Worm (Caenorhabditis elegans) whole organism, young adult: ENCODE results near the gene Y49F6C.6.

Experiments used
- C06A6.2 ChIP-seq: fragments of 200-800 bp; sonication (Bioruptor generic); conservative IDR thresholded peaks from 2 replicates; pipeline ENCODE4 v1.3.6; 2022; ENCODE audit warnings: missing genetic modification characterization, missing compliant biosample characterization
- D2030.7 ChIP-seq: fragments of 200-800 bp; sonication (Bioruptor generic); IDR thresholded peaks from 2 replicates; pipeline ENCODE4 v1.3.6; 2022; ENCODE audit warnings: missing genetic modification reagents, missing genetic modification characterization, missing compliant biosample characterization
- F10E7.11 ChIP-seq: sonication (generic microtip); optimal IDR thresholded peaks from 2 replicates; lab custom pipeline; 2017; ENCODE audit warnings: mild to moderate bottlenecking, missing genetic modification characterization, moderate library complexity, missing compliant biosample characterization
- F39B2.1 ChIP-seq: fragments of 200-800 bp; sonication (Bioruptor generic); IDR thresholded peaks from 2 replicates; pipeline ENCODE4 v1.3.6; 2022; ENCODE audit warnings: missing genetic modification reagents, missing genetic modification characterization, missing compliant biosample characterization
- F55B11.4 ChIP-seq: sonication (generic microtip); optimal IDR thresholded peaks from 2 replicates; lab custom pipeline; 2016; ENCODE audit warnings: missing compliant biosample characterization, missing genetic modification characterization, borderline replicate concordance; ENCODE audit not compliant: insufficient read depth
- K12H6.12 ChIP-seq: fragments of 200-800 bp; sonication (Bioruptor generic); optimal IDR thresholded peaks from 2 replicates; lab custom pipeline; 2018; ENCODE audit warnings: mild to moderate bottlenecking, missing genetic modification characterization, missing compliant biosample characterization
- T07F8.4 ChIP-seq: sonication (generic microtip); optimal IDR thresholded peaks from 2 replicates; lab custom pipeline; 2016; ENCODE audit warnings: mild to moderate bottlenecking, missing genetic modification characterization, moderate library complexity, missing compliant biosample characterization
- Y95B8A.8 ChIP-seq: fragments of 200-800 bp; sonication (Bioruptor generic); IDR thresholded peaks from 2 replicates; pipeline ENCODE4 v1.3.6; 2022; ENCODE audit warnings: missing genetic modification reagents, missing genetic modification characterization, missing compliant biosample characterization
- akir-1 ChIP-seq: fragments of 200-800 bp; sonication (Bioruptor generic); optimal IDR thresholded peaks from 2 replicates; lab custom pipeline; 2018; ENCODE audit warnings: mild to moderate bottlenecking, missing genetic modification characterization, moderate library complexity, missing compliant biosample characterization
- ama-1 ChIP-seq, 3 experiments: fragments of 150-350 bp in 1 of 3; sonication (generic microtip) in 2 of 3; optimal IDR thresholded peaks; 2 replicates each; lab custom pipeline; 2014 to 2018; ENCODE audit warnings: missing biosample characterization in 2 of 3, missing genetic modification characterization in 2 of 3, missing genetic modification reagents in 2 of 3
- aptf-2 ChIP-seq: fragments of 200-800 bp; sonication (Bioruptor generic); conservative IDR thresholded peaks from 2 replicates; pipeline ENCODE4 v1.3.6; 2022; ENCODE audit warnings: missing genetic modification reagents, missing genetic modification characterization, missing compliant biosample characterization
- chd-7 ChIP-seq: sonication (generic microtip); optimal IDR thresholded peaks from 2 replicates; lab custom pipeline; 2016; ENCODE audit warnings: mild to moderate bottlenecking, missing genetic modification characterization, moderate library complexity, missing compliant biosample characterization
- die-1 ChIP-seq: sonication (generic microtip); optimal IDR thresholded peaks from 2 replicates; lab custom pipeline; 2016; ENCODE audit warnings: missing genotype, mild to moderate bottlenecking, missing genetic modification characterization, missing compliant biosample characterization
- dox-1 ChIP-seq: fragments of 200-800 bp; sonication (Bioruptor generic); IDR thresholded peaks from 2 replicates; pipeline ENCODE4 v1.3.6; 2022; ENCODE audit warnings: missing genetic modification reagents, missing genetic modification characterization, missing compliant biosample characterization
- dpl-1 ChIP-seq: fragments of 150-350 bp; optimal IDR thresholded peaks from 2 replicates; lab custom pipeline; 2014; ENCODE audit warnings: missing biosample characterization, missing genetic modification reagents, missing genetic modification characterization
- ets-4 ChIP-seq: fragments of 200-800 bp; sonication (Bioruptor generic); optimal IDR thresholded peaks from 2 replicates; lab custom pipeline; 2018; ENCODE audit warnings: mild to moderate bottlenecking, missing genetic modification characterization, missing compliant biosample characterization
- lin-40 ChIP-seq: sonication (generic microtip); optimal IDR thresholded peaks from 2 replicates; lab custom pipeline; 2016; ENCODE audit warnings: missing genetic modification characterization, mild to moderate bottlenecking, missing compliant biosample characterization, missing genotype, missing genetic modification reagents
- lin-54 ChIP-seq: fragments of 200-800 bp; sonication (Bioruptor generic); optimal IDR thresholded peaks from 2 replicates; lab custom pipeline; 2018; ENCODE audit warnings: mild to moderate bottlenecking, missing genetic modification characterization, missing compliant biosample characterization
- madf-10 ChIP-seq: sonication (generic microtip); optimal IDR thresholded peaks from 2 replicates; lab custom pipeline; 2016; ENCODE audit warnings: mild to moderate bottlenecking, missing genetic modification characterization, missing compliant biosample characterization
- madf-6 ChIP-seq: fragments of 200-800 bp; sonication (Bioruptor generic); IDR thresholded peaks from 2 replicates; pipeline ENCODE4 v1.3.6; 2022; ENCODE audit warnings: missing genetic modification reagents, missing genetic modification characterization, missing compliant biosample characterization
- mcd-1 ChIP-seq: fragments of 200-800 bp; sonication (Bioruptor generic); IDR thresholded peaks from 2 replicates; pipeline ENCODE4 v1.3.6; 2022; ENCODE audit warnings: missing genetic modification reagents, missing genetic modification characterization, missing compliant biosample characterization
- mel-28 ChIP-seq: sonication (generic microtip); optimal IDR thresholded peaks from 2 replicates; lab custom pipeline; 2016; ENCODE audit warnings: borderline replicate concordance, mild to moderate bottlenecking, missing genetic modification characterization, missing compliant biosample characterization
- mxl-1 ChIP-seq: sonication (generic microtip); optimal IDR thresholded peaks from 2 replicates; lab custom pipeline; 2016; ENCODE audit warnings: missing genetic modification characterization, missing compliant biosample characterization
- nhr-179 ChIP-seq: sonication (generic microtip); optimal IDR thresholded peaks from 2 replicates; lab custom pipeline; 2016; ENCODE audit warnings: mild to moderate bottlenecking, missing genetic modification characterization, missing compliant biosample characterization
- rcor-1 ChIP-seq: fragments of 200-800 bp; sonication (Bioruptor generic); IDR thresholded peaks from 2 replicates; pipeline ENCODE4 v1.3.6; 2022; ENCODE audit warnings: missing genetic modification reagents, missing genetic modification characterization, missing compliant biosample characterization
- repo-1 ChIP-seq: sonication (generic microtip); optimal IDR thresholded peaks from 2 replicates; lab custom pipeline; 2017; ENCODE audit warnings: mild to moderate bottlenecking, missing genetic modification characterization, missing compliant biosample characterization
- snpc-1.3 ChIP-seq: sonication (generic microtip); optimal IDR thresholded peaks from 2 replicates; lab custom pipeline; 2017; ENCODE audit warnings: missing genetic modification characterization, mild to moderate bottlenecking, missing compliant biosample characterization, antibody characterized with exemption, moderate library complexity, missing genotype, missing genetic modification reagents; ENCODE audit not compliant: insufficient read depth
- snpc-4 ChIP-seq, 5 experiments: fragments of 150-350 bp in 1 of 5; sonication (generic microtip) in 4 of 5; optimal IDR thresholded peaks; 2 replicates each; lab custom pipeline; 2014 to 2018; ENCODE audit warnings: missing genetic modification characterization in 5 of 5, missing biosample characterization in 3 of 5, antibody characterized with exemption in 2 of 5, mild to moderate bottlenecking in 2 of 5, missing compliant biosample characterization in 2 of 5, missing genotype in 2 of 5, moderate library complexity in 2 of 5, missing genetic modification reagents in 1 of 5
- unc-130 ChIP-seq: sonication (generic microtip); optimal IDR thresholded peaks from 2 replicates; lab custom pipeline; 2016; ENCODE audit warnings: missing genetic modification reagents, missing genetic modification characterization, missing compliant biosample characterization
- zfh-2 ChIP-seq: fragments of 200-800 bp; sonication (Bioruptor generic); conservative IDR thresholded peaks from 2 replicates; pipeline ENCODE4 v1.3.6; 2022; ENCODE audit warnings: missing genetic modification reagents, missing genetic modification characterization, missing compliant biosample characterization
- ztf-22 ChIP-seq: fragments of 200-800 bp; sonication (Bioruptor generic); optimal IDR thresholded peaks from 2 replicates; lab custom pipeline; 2018; ENCODE audit warnings: mild to moderate bottlenecking, missing genetic modification characterization, moderate library complexity, missing compliant biosample characterization

Gene Y49F6C.6

DNA sequence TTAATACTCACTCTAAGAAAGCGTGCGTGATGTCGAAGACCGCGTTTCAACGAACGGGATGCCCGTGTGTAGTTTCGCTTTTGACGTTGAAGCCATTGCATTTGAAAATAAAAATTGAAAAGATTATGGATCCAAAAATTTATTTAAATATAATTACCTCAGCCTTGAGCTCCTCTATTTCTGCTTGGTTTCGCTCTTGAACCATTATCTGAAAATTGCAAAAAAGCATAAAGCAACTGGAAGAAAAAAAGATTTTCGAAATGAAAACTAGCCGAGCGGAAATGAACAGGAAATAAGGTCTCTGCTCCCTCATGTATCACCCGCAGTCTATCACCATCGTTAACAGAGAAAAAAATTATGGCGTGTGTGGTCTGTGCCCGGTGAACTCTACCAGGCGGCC lies at the start of gene Y49F6C.6:
Gene Y49F6C.6 (minus strand): TSS at position 101 of the 400 bp plus-strand sequence.
- TF ChIP-seq F55B11.4 (tag; lab: Kevin White, UChicago) (no peak), F39B2.1 (GFP tag; lab: Robert Waterston, UW) (no peak), mcd-1 (GFP tag; lab: Robert Waterston, UW) (no peak), D2030.7 (GFP tag; lab: Robert Waterston, UW) (no peak), ztf-22 (GFP tag; lab: Kevin White, UChicago) (no peak), ets-4 (GFP tag; lab: Kevin White, UChicago) (no peak), akir-1 (GFP tag; lab: Kevin White, UChicago) (no peak), zfh-2 (no peak), madf-10 (no peak), lin-54 (no peak), repo-1 (tag; lab: Kevin White, UChicago) (no peak), rcor-1 (GFP tag; lab: Robert Waterston, UW) (no peak), F10E7.11 (tag; lab: Kevin White, UChicago) (no peak), snpc-4 (GFP tag; optimal IDR thresholded peaks at IDR 0.05; lab: Kevin White, UChicago) (no peak), snpc-4 (tag; optimal IDR thresholded peaks at IDR 0.05; lab: Kevin White, UChicago) (no peak), unc-130 (no peak), Y95B8A.8 (no peak)
- TF ChIP-seq, all 124 proteins: peak for 0

DNA sequence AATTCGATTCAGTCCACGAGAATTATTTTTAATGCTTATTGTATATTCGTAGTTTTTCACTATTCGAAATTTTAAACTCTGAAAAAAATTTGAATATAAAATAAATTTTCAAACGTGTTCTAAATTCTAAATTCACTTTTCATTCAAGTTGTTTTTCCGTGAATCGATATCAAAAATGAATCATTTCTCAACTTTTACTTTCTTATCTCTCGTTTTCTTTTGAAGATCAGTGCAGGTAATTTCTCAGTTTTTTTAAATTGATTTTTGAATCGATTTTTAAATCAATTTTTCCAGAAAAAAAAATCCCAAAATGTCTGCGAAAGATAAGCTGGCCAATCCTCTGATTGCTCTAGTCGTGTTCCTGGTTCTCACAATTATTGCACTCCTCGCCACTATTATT lies 49.5 kb upstream of the Y49F6C.6 start, which contains the start of gene nep-6:
Gene nep-6 (plus strand): TSS at position 301 of the 400 bp plus-strand sequence.
- TF ChIP-seq die-1 (no peak), nhr-179 (tag; lab: Kevin White, UChicago) (no peak), K12H6.12 (tag; lab: Kevin White, UChicago) (no peak), snpc-1.3 (tag; lab: Kevin White, UChicago) (no peak), mxl-1 (no peak), lin-40 (no peak)

DNA sequence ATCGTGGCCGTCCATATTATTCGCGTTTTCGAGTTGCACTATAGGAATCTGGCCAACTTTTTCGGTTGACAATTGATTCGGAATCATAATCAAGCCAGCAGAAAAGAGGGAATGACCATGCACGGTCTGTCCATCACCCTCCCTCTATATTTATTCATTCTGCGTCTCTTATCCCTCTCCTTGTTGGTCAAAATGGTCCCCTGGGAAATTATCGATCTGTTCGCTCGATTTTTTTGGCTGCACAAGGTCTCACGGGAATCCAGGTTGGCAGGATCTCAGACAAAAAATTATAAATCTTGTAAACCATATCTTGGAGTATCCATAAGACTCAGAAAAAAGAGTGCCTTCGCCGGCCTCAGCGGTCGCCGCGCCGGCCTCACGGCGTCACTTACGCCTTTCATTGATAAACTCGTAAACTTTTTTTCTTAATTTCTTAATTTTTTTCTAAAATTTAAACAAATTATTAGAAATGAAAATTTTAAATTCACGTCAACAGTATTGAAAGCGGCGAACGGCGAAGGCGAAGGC lies 47.4 kb upstream of the Y49F6C.6 start, which contains the start of the genes F18A12.7 and F18A12.2:
Gene F18A12.7 (minus strand): TSS at position 101 of the 528 bp plus-strand sequence.
Gene F18A12.2 (plus strand): TSS at position 478 of the 528 bp plus-strand sequence.
- TF ChIP-seq chd-7 (tag; lab: Kevin White, UChicago) = no peak
- TF ChIP-seq aptf-2 = peak; percentile 67; the same call in 1 of the 2 replicates
- TF ChIP-seq, all 124 proteins: peak for 1

ce11 chrII:3403535-3403934 lies 36.5 kb upstream of the Y49F6C.6 start, which contains the start of gene nep-8:
Gene nep-8 (plus strand): TSS chrII:3403835.
- no peak for TF ChIP-seq mel-28 (tag; lab: Kevin White, UChicago)
- no peak for TF ChIP-seq mxl-1
- no peak for TF ChIP-seq dox-1 (GFP tag; lab: Robert Waterston, UW)

ce11 chrII:3402854-3403253 lies 35.9 kb upstream of the Y49F6C.6 start, which contains the start of gene nep-10:
Gene nep-10 (minus strand): TSS chrII:3402954.
- no peak for TF ChIP-seq dpl-1 (GFP tag; lab: Kevin White, UChicago)
- no peak for TF ChIP-seq lin-54
- no peak for TF ChIP-seq ama-1 (optimal IDR thresholded peaks at IDR 0.05; lab: Kevin White, UChicago)
- TF ChIP-seq ama-1 (GFP tag; optimal IDR thresholded peaks at IDR 0.05; lab: Kevin White, UChicago) = no peak
- no peak for TF ChIP-seq T07F8.4 (tag; lab: Kevin White, UChicago)
- TF ChIP-seq mxl-1 = no peak
- no peak for TF ChIP-seq C06A6.2
- TF ChIP-seq madf-6 (GFP tag; lab: Robert Waterston, UW) = no peak
- no peak for TF ChIP-seq F55B11.4 (tag; lab: Kevin White, UChicago)
